Worm (Caenorhabditis elegans) whole organism, midembryonic: ENCODE results near the gene sri-25.
"Not testable (repeated sequence)": the region's sequence is repeated elsewhere in the genome, so short reads cannot be mapped to it uniquely, and the experiment has no call there.

ENCODE experiments used
- T22C8.4 ChIP-seq: fragments of 200-800 bp; sonication (Bioruptor generic); IDR thresholded peaks from 2 replicates; pipeline ENCODE4 v1.3.6; 2022; ENCODE audit warnings: missing genetic modification characterization, missing compliant biosample characterization
- cog-1 ChIP-seq: sonication (generic microtip); optimal IDR thresholded peaks from 2 replicates; lab custom pipeline; 2016; ENCODE audit warnings: missing genetic modification characterization, missing compliant biosample characterization
- flt-1 ChIP-seq: fragments of 200-800 bp; sonication (Bioruptor generic); IDR thresholded peaks from 2 replicates; pipeline ENCODE4 v1.3.6; 2022; ENCODE audit warnings: missing genetic modification characterization, missing compliant biosample characterization
- klf-2 ChIP-seq: fragments of 200-800 bp; sonication (Bioruptor generic); conservative IDR thresholded peaks from 2 replicates; pipeline ENCODE4 v1.3.6; 2022; ENCODE audit warnings: missing genetic modification reagents, missing genetic modification characterization, missing compliant biosample characterization
- med-1 ChIP-seq: sonication (generic microtip); optimal IDR thresholded peaks from 2 replicates; lab custom pipeline; 2017; ENCODE audit warnings: missing genetic modification characterization, mild to moderate bottlenecking, missing compliant biosample characterization, antibody characterized with exemption, missing genetic modification reagents; ENCODE audit not compliant: insufficient read depth
- ref-1 ChIP-seq: fragments of 200-800 bp; sonication (Bioruptor generic); conservative IDR thresholded peaks from 2 replicates; pipeline ENCODE4 v1.3.6; 2022; ENCODE audit warnings: missing genetic modification reagents, missing genetic modification characterization, missing compliant biosample characterization
- tab-1 ChIP-seq: fragments of 200-800 bp; sonication (Bioruptor generic); IDR thresholded peaks from 2 replicates; pipeline ENCODE4 v1.3.6; 2022; ENCODE audit warnings: missing genetic modification characterization, missing compliant biosample characterization
- ztf-23 ChIP-seq: fragments of 200-800 bp; sonication (Bioruptor generic); IDR thresholded peaks from 2 replicates; pipeline ENCODE4 v1.3.6; 2022; ENCODE audit warnings: missing genetic modification reagents, missing genetic modification characterization, missing compliant biosample characterization
- ztf-29 ChIP-seq: fragments of 200-800 bp; sonication (Bioruptor generic); IDR thresholded peaks from 2 replicates; pipeline ENCODE4 v1.3.6; 2022; ENCODE audit warnings: missing genetic modification reagents, missing genetic modification characterization, missing compliant biosample characterization

Gene sri-25

ce11 chrV:15189567-15189966 is 27.2 kb upstream of the sri-25 start, which contains the start of gene cyn-3:
Gene cyn-3 (plus strand): TSS chrV:15189927.
- TF ChIP-seq med-1 (GFP tag; lab: Kevin White, UChicago): no peak
- TF ChIP-seq ref-1: no peak
- no peak for TF ChIP-seq ztf-23 (GFP tag; lab: Robert Waterston, UW)
- no peak for TF ChIP-seq T22C8.4 (GFP tag; lab: Robert Waterston, UW)
- TF ChIP-seq tab-1: no peak
- TF ChIP-seq klf-2: no peak
- no peak for TF ChIP-seq ztf-29 (GFP tag; lab: Robert Waterston, UW)
- TF ChIP-seq cog-1: no peak
- TF ChIP-seq flt-1 (GFP tag; lab: Robert Waterston, UW): no peak

DNA sequence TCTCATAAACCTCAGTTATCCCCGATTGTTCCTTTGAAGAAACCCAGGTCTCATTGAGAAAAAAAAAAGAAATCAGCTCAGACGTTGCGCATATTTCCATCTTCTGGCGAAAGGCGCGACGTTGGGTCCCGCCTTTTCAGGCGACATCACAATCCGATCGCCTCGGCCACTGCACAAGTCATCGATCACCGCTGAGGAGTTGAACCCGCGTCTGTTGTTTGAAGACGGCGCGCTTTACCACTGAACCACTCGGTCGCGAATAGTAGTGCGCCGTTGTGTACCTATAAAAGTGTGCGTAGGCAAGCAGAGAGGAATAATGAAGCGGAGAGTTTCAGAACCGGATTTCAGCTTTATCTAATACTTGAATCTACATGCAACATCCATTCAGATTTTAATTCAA is 25.9 kb upstream of the sri-25 start, which contains the start of gene Y75B12B.11:
Gene Y75B12B.11, plus strand, starts transcription at position 394 of the 400 bp plus-strand sequence.
- TF ChIP-seq tab-1 (peak; percentile 95), flt-1 (GFP tag; lab: Robert Waterston, UW) (peak; percentile 96), klf-2 (peak; percentile 80), ref-1 (peak; percentile 78), med-1 (GFP tag; lab: Kevin White, UChicago) (peak; percentile 51), T22C8.4 (GFP tag; lab: Robert Waterston, UW) (peak; percentile 89), ztf-29 (GFP tag; lab: Robert Waterston, UW) (peak; percentile 86), ztf-23 (GFP tag; lab: Robert Waterston, UW) (peak; percentile 88), cog-1 (peak; percentile 76)

DNA sequence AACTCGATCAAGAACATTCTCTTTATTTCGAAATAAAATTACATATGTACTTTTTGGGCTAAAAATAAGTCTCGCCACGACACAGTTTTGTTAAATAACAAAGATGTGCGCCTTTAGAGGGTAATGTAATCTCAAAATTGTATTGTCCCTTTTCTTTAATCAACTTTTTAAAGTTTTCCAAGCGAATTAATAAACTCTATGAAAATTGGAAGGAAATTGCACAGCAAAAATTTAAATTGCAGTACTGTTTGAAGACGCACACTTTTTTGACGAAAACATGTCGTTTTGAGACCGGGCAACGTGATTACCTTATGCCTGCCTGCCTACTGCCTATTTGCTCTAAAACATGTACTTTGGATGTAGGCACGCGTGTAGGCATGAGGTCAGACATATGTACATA is 24.8 kb upstream of the sri-25 start:
- no peak for TF ChIP-seq ztf-29 (GFP tag; lab: Robert Waterston, UW)

- TF ChIP-seq ref-1 (no peak), cog-1 (no peak), flt-1 (GFP tag; lab: Robert Waterston, UW) (no peak), med-1 (GFP tag; lab: Kevin White, UChicago) (no peak), ztf-23 (GFP tag; lab: Robert Waterston, UW) (no peak), T22C8.4 (GFP tag; lab: Robert Waterston, UW) (no peak), ztf-29 (GFP tag; lab: Robert Waterston, UW) (no peak), tab-1 (no peak), klf-2 (no peak)
Measured at ce11 chrV:15192377-15192776, 24.4 kb upstream of the sri-25 start, which contains the start of gene plc-2. Gene plc-2 (plus strand): TSS chrV:15192572.

DNA sequence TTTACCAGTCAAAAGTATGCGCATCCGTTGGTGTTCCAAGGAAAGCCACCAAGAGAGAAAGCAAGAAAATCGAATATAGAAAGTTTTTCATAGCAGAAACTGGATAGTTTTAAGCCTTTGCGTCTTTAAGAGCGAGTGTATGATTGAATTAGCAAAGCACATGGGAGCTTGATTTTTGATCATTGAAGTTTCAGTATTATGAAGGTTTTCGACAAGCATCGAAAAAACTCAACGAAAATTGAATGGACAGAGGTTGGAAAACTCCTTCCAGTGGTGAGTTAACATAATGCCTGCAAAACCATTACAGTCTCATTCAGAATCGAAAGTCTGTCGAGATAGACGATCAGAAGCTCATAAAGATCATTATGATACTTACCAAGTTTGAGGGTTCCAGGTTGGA is 22.9 kb upstream of the sri-25 start, which contains the start of gene Y75B12B.13:
Gene Y75B12B.13, minus strand, starts transcription at position 101 of the 400 bp plus-strand sequence.
- no peak for TF ChIP-seq ref-1
- TF ChIP-seq flt-1 (GFP tag; lab: Robert Waterston, UW): no peak

DNA sequence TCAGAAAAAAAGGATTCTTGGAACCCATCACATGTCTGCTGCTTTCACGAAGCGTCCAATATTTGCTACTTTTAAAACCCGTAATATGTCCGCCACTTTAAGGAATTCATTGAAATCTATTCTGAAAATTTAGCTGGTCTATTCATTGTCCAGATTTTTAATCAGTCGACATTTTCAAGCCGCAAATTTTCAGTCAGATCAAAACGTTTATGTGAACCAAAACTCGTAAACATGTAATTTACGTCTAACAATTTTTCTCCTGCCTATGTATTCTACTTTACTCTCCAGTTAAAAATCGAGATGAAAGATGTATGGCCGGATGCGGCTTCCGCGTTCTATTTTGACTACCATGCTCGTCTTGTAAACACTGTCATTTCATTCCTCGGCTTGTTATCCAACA is 18.9 kb upstream of the sri-25 start, which contains the start of gene srw-1:
Gene srw-1, plus strand, starts transcription at position 301 of the 400 bp plus-strand sequence.
- TF ChIP-seq flt-1 (GFP tag; lab: Robert Waterston, UW) (no peak), ztf-23 (GFP tag; lab: Robert Waterston, UW) (no peak), klf-2 (no peak), tab-1 (no peak), ref-1 (no peak), med-1 (GFP tag; lab: Kevin White, UChicago) (no peak), T22C8.4 (GFP tag; lab: Robert Waterston, UW) (no peak), ztf-29 (GFP tag; lab: Robert Waterston, UW) (no peak), cog-1 (no peak)

DNA sequence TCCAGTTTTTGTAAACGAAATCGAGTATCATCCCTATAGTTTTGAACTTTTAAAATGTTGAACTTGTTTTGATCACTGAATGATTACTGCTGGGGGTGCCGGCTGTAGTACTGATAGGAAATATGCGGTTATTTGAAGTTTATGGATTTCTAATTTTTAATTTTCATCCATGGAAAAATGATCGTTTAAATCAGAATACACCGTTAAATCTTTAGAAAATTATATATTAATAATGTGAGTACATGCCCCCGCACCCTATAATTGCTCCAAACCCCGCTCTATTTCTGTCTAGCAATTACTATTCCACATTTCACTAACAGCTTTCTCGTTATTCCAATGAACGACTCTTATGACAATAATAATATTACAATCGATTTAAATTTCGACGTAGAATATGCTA is 17.0 kb upstream of the sri-25 start, which contains the start of gene Y75B12B.10:
Gene Y75B12B.10, plus strand, starts transcription at position 301 of the 400 bp plus-strand sequence.
- TF ChIP-seq flt-1 (GFP tag; lab: Robert Waterston, UW) (no peak), tab-1 (no peak), T22C8.4 (GFP tag; lab: Robert Waterston, UW) (no peak), cog-1 (no peak), ztf-29 (GFP tag; lab: Robert Waterston, UW) (no peak), med-1 (GFP tag; lab: Kevin White, UChicago) (no peak), ztf-23 (GFP tag; lab: Robert Waterston, UW) (no peak), ref-1 (no peak), klf-2 (no peak)

DNA sequence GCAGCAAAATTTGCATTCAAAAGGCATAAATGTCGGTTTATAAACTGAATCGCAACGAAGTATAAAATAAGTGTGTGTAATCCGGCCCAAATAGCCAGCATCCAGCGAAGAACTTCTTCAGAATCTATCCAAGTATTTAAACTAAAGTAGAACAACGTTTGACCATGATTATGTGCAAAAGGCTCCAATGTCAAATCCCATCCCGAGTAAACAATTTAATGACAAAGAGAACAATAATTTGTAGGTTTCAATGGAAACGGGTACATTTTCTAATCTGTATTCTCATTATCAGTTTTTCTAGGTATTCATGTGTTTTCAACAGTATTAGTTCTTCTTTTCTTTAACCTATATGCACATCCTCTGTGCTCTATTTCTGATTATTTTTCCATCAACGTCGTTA is 9.1 kb upstream of the sri-25 start, which contains the start of gene C41G6.12:
Gene C41G6.12, minus strand, starts transcription at position 101 of the 400 bp plus-strand sequence.
- TF ChIP-seq flt-1 (GFP tag; lab: Robert Waterston, UW); cog-1; ztf-29 (GFP tag; lab: Robert Waterston, UW): not testable (repeated sequence)

- not testable (repeated sequence) for TF ChIP-seq flt-1 (GFP tag; lab: Robert Waterston, UW); cog-1; tab-1
Measured at ce11 chrV:15211869-15212268, 4.9 kb upstream of the sri-25 start, which contains the start of gene sri-24. Gene sri-24 (plus strand): TSS chrV:15212169.

ce11 chrV:15215175-15215574 is 1.6 kb upstream of the sri-25 start, which contains the start of gene sri-26:
Gene sri-26 (plus strand): TSS chrV:15215475.
- not testable (repeated sequence) for TF ChIP-seq cog-1; med-1 (GFP tag; lab: Kevin White, UChicago); tab-1

DNA sequence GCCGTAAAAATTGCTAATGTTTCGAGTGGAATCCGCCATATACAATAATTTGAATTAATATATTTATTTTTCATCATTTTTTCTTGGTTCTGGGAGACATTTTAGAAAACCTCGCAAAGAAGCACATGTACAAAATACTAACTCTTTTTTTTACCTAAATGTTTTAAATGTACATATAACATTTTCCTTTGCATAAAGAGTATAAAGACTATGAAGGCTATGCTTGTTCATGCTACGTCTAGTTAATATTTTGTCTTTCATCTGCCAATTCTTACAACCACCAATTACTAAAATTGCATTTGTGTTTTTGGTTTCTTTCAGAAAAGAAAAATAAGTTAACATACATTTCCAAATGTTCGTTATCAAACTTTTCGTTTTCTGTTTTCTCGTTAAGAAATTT is 4.5 kb downstream of the sri-25 start, which contains the start of gene irld-25:
Gene irld-25, plus strand, starts transcription at position 301 of the 400 bp plus-strand sequence.
- TF ChIP-seq klf-2: no peak
